Worm (Caenorhabditis elegans): Measurements from ENCODE around the gene smz-1.
A peak's percentile ranks its signal among the peaks of the same experiment; 100 is the strongest.

The smz-1 gene

ce11 chrIV:12428467-12428866 lies 26.4 kb upstream of the smz-1 start, which contains the start of gene col-130:
col-130 (minus strand) TSS chrIV:12428516.
- TF ChIP-seq C34F6.9 (tag; optimal IDR thresholded peaks at IDR 0.05) = no peak
- no peak for TF ChIP-seq alr-1 (tag; optimal IDR thresholded peaks at IDR 0.05)
- no peak for TF ChIP-seq nhr-77 (tag; optimal IDR thresholded peaks at IDR 0.05)

DNA sequence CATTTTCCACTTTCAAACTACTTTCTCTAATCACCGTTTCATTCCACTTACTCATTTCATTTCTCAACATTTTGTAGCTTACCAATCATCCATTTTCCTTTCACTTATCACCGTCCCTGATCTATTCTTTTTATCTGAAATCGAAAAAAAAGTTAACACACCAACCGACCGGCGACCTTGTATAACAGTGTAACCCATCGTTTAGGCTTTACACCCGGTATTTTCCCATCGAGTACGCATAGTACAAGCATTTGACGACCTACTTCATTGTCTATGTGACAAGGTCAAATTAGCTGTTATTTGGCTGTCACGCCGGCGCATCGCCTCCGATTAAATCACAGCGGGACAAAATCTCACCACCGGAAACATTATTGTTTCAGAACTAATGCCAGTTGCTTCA lies 25.3 kb upstream of the smz-1 start:
- TF ChIP-seq blmp-1 (tag; optimal IDR thresholded peaks at IDR 0.05; ENCODE audit: insufficient read depth) (peak; percentile 81), crh-2 (tag; optimal IDR thresholded peaks at IDR 0.05) (no peak), nhr-25 (tag; optimal IDR thresholded peaks at IDR 0.05) (peak; percentile 66)

ce11 chrIV:12431755-12432154 lies 23.1 kb upstream of the smz-1 start:
- TF ChIP-seq egl-27 (tag; optimal IDR thresholded peaks at IDR 0.05) (no peak), mab-5 (tag; optimal IDR thresholded peaks at IDR 0.05) (no peak), F13H6.1 (tag; optimal IDR thresholded peaks at IDR 0.05) (no peak)

ce11 chrIV:12432340-12432739 lies 22.5 kb upstream of the smz-1 start, which contains the start of gene clec-184:
clec-184 (plus strand) TSS chrIV:12432640.
- TF ChIP-seq gmeb-1 (tag; optimal IDR thresholded peaks at IDR 0.05) (no peak), nhr-21 (tag; optimal IDR thresholded peaks at IDR 0.05) (no peak), nhr-237 (tag; optimal IDR thresholded peaks at IDR 0.05) (no peak), snpc-4 (tag; optimal IDR thresholded peaks at IDR 0.05) (no peak), elt-1 (tag; optimal IDR thresholded peaks at IDR 0.05) (no peak), nhr-129 (tag; optimal IDR thresholded peaks at IDR 0.05) (no peak), Y55F3AM.14 (GFP tag; optimal IDR thresholded peaks at IDR 0.05) (no peak), nhr-6 (tag; optimal IDR thresholded peaks at IDR 0.05) (no peak), blmp-1 (tag; optimal IDR thresholded peaks at IDR 0.05; ENCODE audit: insufficient read depth) (no peak), zag-1 (tag; optimal IDR thresholded peaks at IDR 0.05) (no peak), nhr-77 (tag; optimal IDR thresholded peaks at IDR 0.05) (no peak), elt-3 (tag; optimal IDR thresholded peaks at IDR 0.05) (no peak)

ce11 chrIV:12435442-12435841 lies 19.4 kb upstream of the smz-1 start, which contains the start of gene irg-4:
irg-4 (plus strand) TSS chrIV:12435833.
- TF ChIP-seq crh-2 (tag; optimal IDR thresholded peaks at IDR 0.05) = peak; percentile 36
- no peak for TF ChIP-seq alr-1 (tag; optimal IDR thresholded peaks at IDR 0.05)
- no peak for TF ChIP-seq ztf-4 (tag; optimal IDR thresholded peaks at IDR 0.05)
- TF ChIP-seq lin-11 (tag; optimal IDR thresholded peaks at IDR 0.05) = no peak
- no peak for TF ChIP-seq nhr-21 (tag; optimal IDR thresholded peaks at IDR 0.05)
- TF ChIP-seq fos-1 (tag; optimal IDR thresholded peaks at IDR 0.05) = peak; percentile 83
- no peak for TF ChIP-seq egl-27 (tag; optimal IDR thresholded peaks at IDR 0.05)
- no peak for TF ChIP-seq nhr-23 (tag; optimal IDR thresholded peaks at IDR 0.05)
- TF ChIP-seq gmeb-1 (tag; optimal IDR thresholded peaks at IDR 0.05) = no peak
- no peak for TF ChIP-seq Y55F3AM.14 (GFP tag; optimal IDR thresholded peaks at IDR 0.05)

- TF ChIP-seq dmd-4 (tag; optimal IDR thresholded peaks at IDR 0.05) (no peak), R02D3.7 (tag; optimal IDR thresholded peaks at IDR 0.05) (no peak), fos-1 (tag; optimal IDR thresholded peaks at IDR 0.05) (no peak), mbf-1 (tag; optimal IDR thresholded peaks at IDR 0.05) (no peak), nhr-21 (tag; optimal IDR thresholded peaks at IDR 0.05) (no peak), unc-39 (tag; optimal IDR thresholded peaks at IDR 0.05) (no peak), C34F6.9 (tag; optimal IDR thresholded peaks at IDR 0.05) (no peak), nhr-77 (tag; optimal IDR thresholded peaks at IDR 0.05) (no peak), ama-1 (optimal IDR thresholded peaks at IDR 0.05) (no peak), elt-3 (tag; optimal IDR thresholded peaks at IDR 0.05) (no peak), blmp-1 (tag; optimal IDR thresholded peaks at IDR 0.05; ENCODE audit: insufficient read depth) (no peak), egl-27 (tag; optimal IDR thresholded peaks at IDR 0.05) (no peak), sma-3 (GFP tag; optimal IDR thresholded peaks at IDR 0.05) (no peak), F13H6.1 (tag; optimal IDR thresholded peaks at IDR 0.05) (no peak), zag-1 (tag; optimal IDR thresholded peaks at IDR 0.05) (no peak)
These were observed 16.5 kb upstream of the smz-1 start, which contains the start of gene clec-185 for ce11 chrIV:12438359-12438758. clec-185 (plus strand) TSS chrIV:12438659.

DNA sequence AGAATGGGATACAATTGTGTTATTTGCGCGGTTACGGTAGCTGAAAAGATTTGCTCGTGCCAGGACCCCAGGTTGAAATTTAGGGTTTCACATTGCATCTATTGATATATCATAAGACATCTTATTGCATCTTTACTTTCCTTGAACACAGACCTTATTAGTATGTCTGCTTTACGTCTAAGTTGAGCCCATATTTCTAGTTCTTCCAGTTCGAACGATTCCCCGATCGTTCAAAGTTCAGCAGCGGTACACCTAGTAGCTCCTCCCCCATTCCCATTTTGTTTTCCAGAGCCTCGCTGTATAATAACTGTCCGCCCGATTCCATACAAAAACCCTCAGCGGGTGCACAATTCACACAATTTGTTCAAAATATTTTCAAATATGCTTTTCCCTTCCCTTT lies 13.1 kb upstream of the smz-1 start, which contains the start of gene C25G4.17:
TSS of gene C25G4.17 (plus strand) at position 301 of the 400 bp plus-strand sequence.
- TF ChIP-seq mdl-1 (tag; optimal IDR thresholded peaks at IDR 0.05) = no peak
- no peak for TF ChIP-seq nhr-10 (tag; optimal IDR thresholded peaks at IDR 0.05)
- no peak for TF ChIP-seq mbf-1 (tag; optimal IDR thresholded peaks at IDR 0.05)
- no peak for TF ChIP-seq sma-3 (GFP tag; optimal IDR thresholded peaks at IDR 0.05)
- no peak for TF ChIP-seq elt-3 (tag; optimal IDR thresholded peaks at IDR 0.05)
- TF ChIP-seq ztf-11 (tag; optimal IDR thresholded peaks at IDR 0.05) = no peak
- no peak for TF ChIP-seq C34F6.9 (tag; optimal IDR thresholded peaks at IDR 0.05)
- no peak for TF ChIP-seq crh-2 (tag; optimal IDR thresholded peaks at IDR 0.05)
- no peak for TF ChIP-seq egl-27 (tag; optimal IDR thresholded peaks at IDR 0.05)
